Fruit fly (Drosophila melanogaster) whole organism, prepupa: Measurements from ENCODE around the gene Pnn.

Experiments used
- Blimp-1 ChIP-seq: fragments of 200-800 bp; sonication (Bioruptor generic); optimal IDR thresholded peaks from 3 replicates; lab custom pipeline; 2017; ENCODE audit warnings: missing biosample characterization, missing genetic modification characterization, mild to moderate bottlenecking, moderate library complexity, missing genetic modification reagents
- CG10631 ChIP-seq: fragments of 200-800 bp; sonication (Bioruptor generic); optimal IDR thresholded peaks from 2 replicates; lab custom pipeline; 2016; ENCODE audit warnings: missing biosample characterization, missing genetic modification characterization
- CG10669 ChIP-seq: fragments of 200-800 bp; sonication (Bioruptor generic); optimal IDR thresholded peaks from 3 replicates; lab custom pipeline; 2018; ENCODE audit warnings: missing biosample characterization, mild to moderate bottlenecking, missing genetic modification characterization, moderate library complexity
- CG11294 ChIP-seq: fragments of 200-800 bp; sonication (Bioruptor generic); IDR thresholded peaks from 2 replicates; pipeline ENCODE4 v1.3.6; 2022; ENCODE audit warnings: missing biosample characterization, missing genetic modification characterization
- CG11762 ChIP-seq: fragments of 200-800 bp; sonication (Bioruptor generic); optimal IDR thresholded peaks from 3 replicates; lab custom pipeline; 2016; ENCODE audit warnings: missing biosample characterization, missing genetic modification characterization; ENCODE audit not compliant: insufficient read depth
- CG11902 ChIP-seq: fragments of 200-800 bp; sonication (Bioruptor generic); optimal IDR thresholded peaks from 3 replicates; lab custom pipeline; 2016; ENCODE audit warnings: missing biosample characterization, missing genetic modification characterization
- CG15336 ChIP-seq: fragments of 200-800 bp; sonication (Bioruptor generic); IDR thresholded peaks from 2 replicates; pipeline ENCODE4 v1.3.6; 2022; ENCODE audit warnings: missing biosample characterization, missing genetic modification characterization
- CG31627 ChIP-seq: fragments of 200-800 bp; sonication (Bioruptor generic); optimal IDR thresholded peaks from 3 replicates; lab custom pipeline; 2016; ENCODE audit warnings: missing biosample characterization, missing genetic modification characterization
- CG32006 ChIP-seq: fragments of 200-800 bp; sonication (Bioruptor generic); optimal IDR thresholded peaks from 3 replicates; lab custom pipeline; 2017; ENCODE audit warnings: missing biosample characterization, mild to moderate bottlenecking, missing genetic modification characterization
- CG34406 ChIP-seq: fragments of 200-800 bp; sonication (Bioruptor generic); optimal IDR thresholded peaks from 3 replicates; lab custom pipeline; 2016; ENCODE audit warnings: missing biosample characterization, missing genetic modification characterization
- CG3919 ChIP-seq: fragments of 200-800 bp; sonication (Bioruptor generic); optimal IDR thresholded peaks from 3 replicates; lab custom pipeline; 2016; ENCODE audit warnings: missing biosample characterization, missing genetic modification characterization
- CG4318 ChIP-seq: fragments of 200-800 bp; sonication (Bioruptor generic); optimal IDR thresholded peaks from 3 replicates; lab custom pipeline; 2017; ENCODE audit warnings: missing biosample characterization, mild to moderate bottlenecking, missing genetic modification characterization
- CG6163 ChIP-seq: fragments of 200-800 bp; sonication (Bioruptor generic); IDR thresholded peaks from 3 replicates; pipeline ENCODE4 v1.3.6; 2022; ENCODE audit warnings: missing biosample characterization, missing genetic modification characterization
- CG6276 ChIP-seq: fragments of 200-800 bp; sonication (Bioruptor generic); optimal IDR thresholded peaks from 2 replicates; lab custom pipeline; 2017; ENCODE audit warnings: missing biosample characterization, mild to moderate bottlenecking, missing genetic modification characterization
- CG6792 ChIP-seq: fragments of 200-800 bp; sonication (Bioruptor generic); optimal IDR thresholded peaks from 3 replicates; lab custom pipeline; 2016; ENCODE audit warnings: missing biosample characterization, missing genetic modification characterization
- CG6854 ChIP-seq: fragments of 200-800 bp; sonication (Bioruptor generic); optimal IDR thresholded peaks from 2 replicates; lab custom pipeline; 2017; ENCODE audit warnings: missing biosample characterization, mild to moderate bottlenecking, missing genetic modification characterization
- CG8119 ChIP-seq: fragments of 200-800 bp; sonication (Bioruptor generic); IDR thresholded peaks from 3 replicates; pipeline ENCODE4 v1.3.6; 2022; ENCODE audit warnings: missing biosample characterization, missing genetic modification characterization
- CG8319 ChIP-seq: fragments of 200-800 bp; sonication (Bioruptor generic); optimal IDR thresholded peaks from 3 replicates; lab custom pipeline; 2016; ENCODE audit warnings: missing biosample characterization, missing genetic modification characterization
- CG9139 ChIP-seq: fragments of 200-800 bp; sonication (Bioruptor generic); optimal IDR thresholded peaks from 3 replicates; lab custom pipeline; 2017; ENCODE audit warnings: missing biosample characterization, mild to moderate bottlenecking, missing genetic modification characterization
- Eip75B ChIP-seq: fragments of 200-800 bp; sonication (Bioruptor generic); optimal IDR thresholded peaks from 3 replicates; lab custom pipeline; 2016; ENCODE audit warnings: missing biosample characterization, missing genetic modification characterization
- Eip78C ChIP-seq: fragments of 200-800 bp; sonication (Bioruptor generic); peaks from one replicate; lab custom pipeline; 2016; ENCODE audit warnings: missing biosample characterization, missing genetic modification characterization
- Ets21C ChIP-seq: fragments of 200-800 bp; sonication (Bioruptor generic); optimal IDR thresholded peaks from 3 replicates; lab custom pipeline; 2016; ENCODE audit warnings: missing biosample characterization, missing genetic modification characterization
- Ets96B ChIP-seq: fragments of 200-800 bp; optimal IDR thresholded peaks from 2 replicates; lab custom pipeline; 2019; ENCODE audit warnings: missing biosample characterization, mild to moderate bottlenecking, missing genetic modification characterization, moderate library complexity
- Hr38 ChIP-seq: sonication (Bioruptor generic); optimal IDR thresholded peaks from 2 replicates; lab custom pipeline; 2016; ENCODE audit warnings: missing biosample characterization, missing genetic modification characterization
- Hr39 ChIP-seq: fragments of 200-800 bp; sonication (Bioruptor generic); optimal IDR thresholded peaks from 2 replicates; lab custom pipeline; 2016; ENCODE audit warnings: missing biosample characterization, missing genetic modification characterization
- Hr4 ChIP-seq: fragments of 200-800 bp; sonication (Bioruptor generic); optimal IDR thresholded peaks from 3 replicates; lab custom pipeline; 2016; ENCODE audit warnings: missing biosample characterization, missing genetic modification characterization
- Lpt ChIP-seq: fragments of 200-800 bp; sonication (Bioruptor generic); optimal IDR thresholded peaks from 3 replicates; lab custom pipeline; 2016; ENCODE audit warnings: missing biosample characterization, missing genetic modification characterization
- Met ChIP-seq: fragments of 200-800 bp; sonication (Bioruptor generic); optimal IDR thresholded peaks from 3 replicates; lab custom pipeline; 2016; ENCODE audit warnings: missing biosample characterization, missing genetic modification characterization
- OdsH ChIP-seq: fragments of 200-800 bp; sonication (Bioruptor generic); optimal IDR thresholded peaks from 3 replicates; lab custom pipeline; 2016; ENCODE audit warnings: missing biosample characterization, missing genetic modification characterization
- Smox ChIP-seq: fragments of 200-800 bp; sonication (Bioruptor generic); optimal IDR thresholded peaks from 3 replicates; lab custom pipeline; 2016; ENCODE audit warnings: missing biosample characterization, missing genetic modification characterization
- Sox14 ChIP-seq: fragments of 200-800 bp; sonication (Bioruptor generic); optimal IDR thresholded peaks from 3 replicates; lab custom pipeline; 2016; ENCODE audit warnings: missing biosample characterization, missing genetic modification characterization
- Sox15 ChIP-seq: fragments of 200-800 bp; sonication (Bioruptor generic); optimal IDR thresholded peaks from 3 replicates; lab custom pipeline; 2016; ENCODE audit warnings: missing biosample characterization, missing genetic modification characterization
- achi ChIP-seq: fragments of 200-800 bp; sonication (Bioruptor generic); optimal IDR thresholded peaks from 3 replicates; lab custom pipeline; 2016; ENCODE audit warnings: missing biosample characterization, missing genetic modification characterization
- acj6 ChIP-seq: fragments of 200-800 bp; sonication (Bioruptor generic); optimal IDR thresholded peaks from 3 replicates; lab custom pipeline; 2016; ENCODE audit warnings: missing biosample characterization, missing genetic modification characterization
- dac ChIP-seq: fragments of 200-800 bp; sonication (Bioruptor generic); optimal IDR thresholded peaks from 2 replicates; lab custom pipeline; 2017; ENCODE audit warnings: missing biosample characterization, mild to moderate bottlenecking, missing genetic modification characterization
- dsx ChIP-seq: fragments of 200-800 bp; optimal IDR thresholded peaks from 3 replicates; lab custom pipeline; 2019; ENCODE audit warnings: missing biosample characterization, mild to moderate bottlenecking, missing genetic modification characterization, moderate library complexity; ENCODE audit not compliant: poor library complexity, severe bottlenecking
- eg ChIP-seq: fragments of 200-800 bp; sonication (Bioruptor generic); IDR thresholded peaks from 3 replicates; pipeline ENCODE4 v1.3.6; 2022; ENCODE audit warnings: missing biosample characterization, missing genetic modification characterization
- esn ChIP-seq: fragments of 200-800 bp; sonication (Bioruptor generic); optimal IDR thresholded peaks from 2 replicates; lab custom pipeline; 2016; ENCODE audit warnings: missing biosample characterization, mild to moderate bottlenecking, missing genetic modification characterization, moderate library complexity
- fd59A ChIP-seq: fragments of 200-800 bp; sonication (Bioruptor generic); optimal IDR thresholded peaks from 2 replicates; lab custom pipeline; 2017; ENCODE audit warnings: missing biosample characterization, mild to moderate bottlenecking, missing genetic modification characterization, missing genetic modification reagents
- fd85E ChIP-seq: fragments of 200-800 bp; sonication (Bioruptor generic); optimal IDR thresholded peaks from 3 replicates; lab custom pipeline; 2016; ENCODE audit warnings: missing biosample characterization, missing genetic modification characterization
- fkh ChIP-seq: fragments of 200-800 bp; sonication (Bioruptor generic); optimal IDR thresholded peaks from 3 replicates; lab custom pipeline; 2017; ENCODE audit warnings: missing biosample characterization, mild to moderate bottlenecking, missing genetic modification characterization, moderate library complexity
- lz ChIP-seq: fragments of 200-800 bp; sonication (Bioruptor generic); optimal IDR thresholded peaks from 3 replicates; lab custom pipeline; 2016; ENCODE audit warnings: missing biosample characterization, missing genetic modification characterization
- net ChIP-seq: fragments of 200-800 bp; sonication (Bioruptor generic); optimal IDR thresholded peaks from 3 replicates; lab custom pipeline; 2016; ENCODE audit warnings: missing biosample characterization, missing genetic modification characterization
- salr ChIP-seq, 2 experiments: fragments of 200-800 bp; sonication (Bioruptor generic); optimal IDR thresholded peaks; 3 replicates each; lab custom pipeline; 2016 to 2018; ENCODE audit warnings: missing biosample characterization in 2 of 2, missing genetic modification characterization in 2 of 2, mild to moderate bottlenecking in 1 of 2
- spab ChIP-seq: fragments of 200-800 bp; sonication (Bioruptor generic); optimal IDR thresholded peaks from 2 replicates; lab custom pipeline; 2017; ENCODE audit warnings: missing biosample characterization, mild to moderate bottlenecking, missing genetic modification characterization, missing genetic modification reagents
- ss ChIP-seq, 2 experiments: fragments of 200-800 bp; sonication (Bioruptor generic); optimal IDR thresholded peaks; 2 replicates in 1 of 2; 3 replicates in 1 of 2; lab custom pipeline; 2017 to 2018; ENCODE audit warnings: mild to moderate bottlenecking in 2 of 2, missing biosample characterization in 2 of 2, missing genetic modification characterization in 2 of 2, moderate library complexity in 1 of 2
- svp ChIP-seq: fragments of 200-800 bp; sonication (Bioruptor generic); peaks from one replicate; lab custom pipeline; 2016; ENCODE audit warnings: missing biosample characterization, missing genetic modification characterization
- topi ChIP-seq: fragments of 200-800 bp; sonication (Bioruptor generic); optimal IDR thresholded peaks from 3 replicates; lab custom pipeline; 2016; ENCODE audit warnings: missing biosample characterization, missing genetic modification characterization

Pnn gene

dm6 chr3R:9701897-9702296 is 38.8 kb upstream of the Pnn start (continued):
- TF ChIP-seq esn (GFP tag; lab: Kevin White, UChicago) (peak; percentile 35), Lpt (GFP tag; lab: Kevin White, UChicago) (no peak), Hr38 (GFP tag; lab: Kevin White, UChicago) (no peak), CG34406 (GFP tag; lab: Kevin White, UChicago) (no peak), Eip78C (GFP tag; lab: Kevin White, UChicago) (peak; percentile 74), fd85E (GFP tag; lab: Kevin White, UChicago) (no peak), CG6854 (GFP tag; lab: Kevin White, UChicago) (no peak), CG3919 (no peak), Met (peak; percentile 42), Sox15 (GFP tag; lab: Kevin White, UChicago) (peak; percentile 10), Smox (peak; percentile 17), CG10631 (GFP tag; lab: Kevin White, UChicago) (no peak), topi (no peak), dac (GFP tag; lab: Kevin White, UChicago) (no peak), Sox14 (GFP tag; lab: Kevin White, UChicago) (no peak), CG8119 (GFP tag; lab: Robert Waterston, UW) (no peak), CG31627 (peak; percentile 15), dsx (GFP tag; lab: Kevin White, UChicago) (no peak), fd59A (GFP tag; lab: Kevin White, UChicago) (no peak), CG11762 (no peak), Blimp-1 (no peak), spab (GFP tag; lab: Kevin White, UChicago) (no peak), CG9139 (GFP tag; lab: Kevin White, UChicago) (no peak), Hr39 (GFP tag; lab: Kevin White, UChicago) (peak; percentile 11), CG6276 (GFP tag; lab: Kevin White, UChicago) (no peak), CG4318 (GFP tag; lab: Kevin White, UChicago) (no peak), ss (GFP tag; optimal IDR thresholded peaks at IDR 0.05; lab: Kevin White, UChicago) (no peak), Ets21C (no peak), CG11294 (GFP tag; lab: Robert Waterston, UW) (no peak), acj6 (GFP tag; lab: Kevin White, UChicago) (peak; percentile 2), CG6792 (GFP tag; lab: Kevin White, UChicago) (no peak), CG10669 (GFP tag; lab: Kevin White, UChicago) (no peak), lz (GFP tag; lab: Kevin White, UChicago) (peak; percentile 18), salr (GFP tag; optimal IDR thresholded peaks at IDR 0.05; lab: Kevin White, UChicago) (no peak), eg (GFP tag; lab: Robert Waterston, UW) (no peak), Ets96B (tag; lab: Kevin White, UChicago) (no peak), CG15336 (GFP tag; lab: Robert Waterston, UW) (no peak)

- no peak for TF ChIP-seq Blimp-1
- TF ChIP-seq spab (GFP tag; lab: Kevin White, UChicago): no peak
- no peak for TF ChIP-seq fd85E (GFP tag; lab: Kevin White, UChicago)
- no peak for TF ChIP-seq CG11294 (GFP tag; lab: Robert Waterston, UW)
- no peak for TF ChIP-seq CG6163 (GFP tag; lab: Robert Waterston, UW)
- peak; percentile 73 for TF ChIP-seq svp (GFP tag; lab: Kevin White, UChicago)
- TF ChIP-seq CG10631 (GFP tag; lab: Kevin White, UChicago): peak; percentile 51
- no peak for TF ChIP-seq CG8319
- TF ChIP-seq CG11902 (GFP tag; lab: Kevin White, UChicago): no peak
- TF ChIP-seq CG3919: peak; percentile 53
- TF ChIP-seq Eip75B (GFP tag; lab: Kevin White, UChicago): peak; percentile 41
- TF ChIP-seq CG32006 (GFP tag; lab: Kevin White, UChicago): peak; percentile 78
- peak; percentile 73 for TF ChIP-seq OdsH
- TF ChIP-seq dsx (GFP tag; lab: Kevin White, UChicago): no peak
- TF ChIP-seq lz (GFP tag; lab: Kevin White, UChicago): peak; percentile 57
- TF ChIP-seq esn (GFP tag; lab: Kevin White, UChicago): peak; percentile 64
- no peak for TF ChIP-seq CG6854 (GFP tag; lab: Kevin White, UChicago)
- TF ChIP-seq fkh (GFP tag; lab: Kevin White, UChicago): peak; percentile 96
- peak; percentile 59 for TF ChIP-seq achi (GFP tag; lab: Kevin White, UChicago)
- TF ChIP-seq CG34406 (GFP tag; lab: Kevin White, UChicago): peak; percentile 42
- peak in 1 of 2 experiments; percentile 40 for TF ChIP-seq salr (GFP tag; optimal IDR thresholded peaks at IDR 0.05; lab: Kevin White, UChicago)
- TF ChIP-seq CG15336 (GFP tag; lab: Robert Waterston, UW): no peak
- TF ChIP-seq net (GFP tag; lab: Kevin White, UChicago): peak; percentile 57
- TF ChIP-seq CG6276 (GFP tag; lab: Kevin White, UChicago): peak; percentile 80
- TF ChIP-seq acj6 (GFP tag; lab: Kevin White, UChicago): no peak
- TF ChIP-seq CG10669 (GFP tag; lab: Kevin White, UChicago): peak; percentile 41
- no peak for TF ChIP-seq Hr38 (GFP tag; lab: Kevin White, UChicago)
- TF ChIP-seq Hr4: peak; percentile 83
- TF ChIP-seq CG6792 (GFP tag; lab: Kevin White, UChicago): peak; percentile 35
- no peak for TF ChIP-seq Smox
These were observed 38.1 kb upstream of the Pnn start for dm6 chr3R:9702567-9702966.
